Worm (Caenorhabditis elegans) whole organism, late embryonic: ENCODE measurements around the gene syd-1.
A peak's percentile ranks its signal among the peaks of the same experiment; 100 is the strongest.

ENCODE experiments used
- K09A11.1 ChIP-seq: sonication (generic microtip); optimal IDR thresholded peaks from 2 replicates; lab custom pipeline; 2017; ENCODE audit warnings: antibody characterized with exemption, mild to moderate bottlenecking, missing genetic modification characterization, missing compliant biosample characterization; ENCODE audit not compliant: insufficient read depth
- T23F11.4 ChIP-seq: fragments of 200-800 bp; sonication (Bioruptor generic); optimal IDR thresholded peaks from 2 replicates; lab custom pipeline; 2018; ENCODE audit warnings: mild to moderate bottlenecking, missing genetic modification characterization, missing compliant biosample characterization
- Y22D7AL.16 ChIP-seq: sonication (generic microtip); optimal IDR thresholded peaks from 2 replicates; lab custom pipeline; 2016; ENCODE audit warnings: missing genetic modification characterization, missing compliant biosample characterization
- ama-1 ChIP-seq: fragments of 150-350 bp; optimal IDR thresholded peaks from 2 replicates; lab custom pipeline; 2014
- ceh-18 ChIP-seq: sonication (generic microtip); optimal IDR thresholded peaks from 2 replicates; lab custom pipeline; 2016; ENCODE audit warnings: missing genetic modification characterization, missing compliant biosample characterization
- ceh-2 ChIP-seq: sonication (generic microtip); optimal IDR thresholded peaks from 2 replicates; lab custom pipeline; 2016; ENCODE audit warnings: missing genotype, missing genetic modification characterization, missing compliant biosample characterization
- ceh-24 ChIP-seq: sonication (generic microtip); optimal IDR thresholded peaks from 2 replicates; lab custom pipeline; 2016; ENCODE audit warnings: mild to moderate bottlenecking, missing genetic modification characterization, missing compliant biosample characterization
- ceh-30 ChIP-seq: fragments of 150-350 bp; optimal IDR thresholded peaks from 2 replicates; lab custom pipeline; 2014; ENCODE audit warnings: missing biosample characterization, missing genetic modification characterization
- ceh-31 ChIP-seq: sonication (generic microtip); optimal IDR thresholded peaks from 2 replicates; lab custom pipeline; 2016; ENCODE audit warnings: missing genetic modification characterization, missing compliant biosample characterization
- ceh-6 ChIP-seq: fragments of 200-800 bp; sonication (Bioruptor generic); optimal IDR thresholded peaks from 2 replicates; lab custom pipeline; 2018; ENCODE audit warnings: mild to moderate bottlenecking, missing genetic modification characterization, missing compliant biosample characterization
- ceh-9 ChIP-seq: sonication (generic microtip); optimal IDR thresholded peaks from 2 replicates; lab custom pipeline; 2016; ENCODE audit warnings: mild to moderate bottlenecking, missing genetic modification characterization, inconsistent platforms, missing compliant biosample characterization
- dmd-4 ChIP-seq: sonication (generic microtip); optimal IDR thresholded peaks from 2 replicates; lab custom pipeline; 2016; ENCODE audit warnings: borderline replicate concordance, missing genetic modification characterization, missing compliant biosample characterization
- dve-1 ChIP-seq: sonication (generic microtip); optimal IDR thresholded peaks from 2 replicates; lab custom pipeline; 2017; ENCODE audit warnings: antibody characterized with exemption, mild to moderate bottlenecking, missing genetic modification characterization, missing compliant biosample characterization
- elt-2 ChIP-seq: sonication (generic microtip); optimal IDR thresholded peaks from 2 replicates; lab custom pipeline; 2016; ENCODE audit warnings: missing genetic modification reagents, missing genetic modification characterization, missing compliant biosample characterization
- eyg-1 ChIP-seq: sonication (generic microtip); optimal IDR thresholded peaks from 2 replicates; lab custom pipeline; 2016; ENCODE audit warnings: missing genotype, missing genetic modification characterization, missing compliant biosample characterization
- fax-1 ChIP-seq: sonication (generic microtip); optimal IDR thresholded peaks from 2 replicates; lab custom pipeline; 2016; ENCODE audit warnings: missing genotype, missing genetic modification characterization, missing compliant biosample characterization
- hlh-13 ChIP-seq: fragments of 200-800 bp; sonication (Bioruptor generic); optimal IDR thresholded peaks from 2 replicates; lab custom pipeline; 2018; ENCODE audit warnings: mild to moderate bottlenecking, missing genetic modification characterization, missing compliant biosample characterization
- hlh-15 ChIP-seq: sonication (generic microtip); optimal IDR thresholded peaks from 2 replicates; lab custom pipeline; 2016; ENCODE audit warnings: missing genetic modification characterization, missing compliant biosample characterization
- hlh-30 ChIP-seq: sonication (generic microtip); optimal IDR thresholded peaks from 2 replicates; lab custom pipeline; 2017; ENCODE audit warnings: antibody characterized with exemption, missing genetic modification characterization, missing compliant biosample characterization; ENCODE audit not compliant: insufficient read depth
- hlh-6 ChIP-seq: sonication (generic microtip); optimal IDR thresholded peaks from 2 replicates; lab custom pipeline; 2016; ENCODE audit warnings: missing genotype, missing genetic modification characterization, missing compliant biosample characterization
- lim-6 ChIP-seq: sonication (generic microtip); optimal IDR thresholded peaks from 2 replicates; lab custom pipeline; 2016; ENCODE audit warnings: missing genetic modification characterization, missing compliant biosample characterization
- madf-2 ChIP-seq: sonication (generic microtip); optimal IDR thresholded peaks from 2 replicates; lab custom pipeline; 2017; ENCODE audit warnings: missing genetic modification characterization, missing compliant biosample characterization
- nfya-1 ChIP-seq: sonication (generic microtip); optimal IDR thresholded peaks from 2 replicates; lab custom pipeline; 2017; ENCODE audit warnings: missing genetic modification characterization, mild to moderate bottlenecking, missing compliant biosample characterization, antibody characterized with exemption, moderate library complexity
- nhr-11 ChIP-seq: fragments of 150-350 bp; optimal IDR thresholded peaks from 2 replicates; lab custom pipeline; 2014; ENCODE audit warnings: missing biosample characterization, missing genetic modification characterization
- nhr-232 ChIP-seq: sonication (generic microtip); optimal IDR thresholded peaks from 2 replicates; lab custom pipeline; 2016; ENCODE audit warnings: missing genetic modification characterization, missing compliant biosample characterization
- npax-4 ChIP-seq: sonication (generic microtip); optimal IDR thresholded peaks from 2 replicates; lab custom pipeline; 2016; ENCODE audit warnings: missing genetic modification characterization, missing compliant biosample characterization
- odd-2 ChIP-seq: sonication (generic microtip); optimal IDR thresholded peaks from 2 replicates; lab custom pipeline; 2017; ENCODE audit warnings: antibody characterized with exemption, mild to moderate bottlenecking, missing genetic modification characterization, missing compliant biosample characterization
- pat-9 ChIP-seq: fragments of 200-800 bp; sonication (Bioruptor generic); optimal IDR thresholded peaks from 2 replicates; lab custom pipeline; 2018; ENCODE audit warnings: mild to moderate bottlenecking, missing genetic modification characterization, moderate library complexity, missing compliant biosample characterization
- pax-1 ChIP-seq: fragments of 150-350 bp; optimal IDR thresholded peaks from 2 replicates; lab custom pipeline; 2014; ENCODE audit warnings: missing biosample characterization, missing genetic modification characterization
- pha-4 ChIP-seq: fragments of 150-350 bp; optimal IDR thresholded peaks from 2 replicates; lab custom pipeline; 2018; ENCODE audit warnings: missing biosample characterization, missing genetic modification reagents, missing genetic modification characterization
- pros-1 ChIP-seq: fragments of 150-350 bp; optimal IDR thresholded peaks from 2 replicates; lab custom pipeline; 2014; ENCODE audit warnings: missing biosample characterization, missing genetic modification reagents, missing genetic modification characterization
- sdc-2 ChIP-seq: sonication (generic microtip); optimal IDR thresholded peaks from 2 replicates; lab custom pipeline; 2016; ENCODE audit warnings: missing genotype, missing genetic modification characterization, missing compliant biosample characterization
- sox-2 ChIP-seq: fragments of 200-800 bp; sonication (Bioruptor generic); IDR thresholded peaks from 2 replicates; pipeline ENCODE4 v1.3.6; 2022; ENCODE audit warnings: missing genetic modification reagents, missing genetic modification characterization, missing compliant biosample characterization
- syd-9 ChIP-seq: sonication (generic microtip); optimal IDR thresholded peaks from 2 replicates; lab custom pipeline; 2016; ENCODE audit warnings: mild to moderate bottlenecking, missing genetic modification characterization, moderate library complexity, missing compliant biosample characterization
- ttx-3 ChIP-seq: sonication (generic microtip); optimal IDR thresholded peaks from 2 replicates; lab custom pipeline; 2016; ENCODE audit warnings: missing genetic modification reagents, missing genetic modification characterization, missing compliant biosample characterization
- unc-3 ChIP-seq, 2 experiments: fragments of 200-800 bp in 1 of 2; sonication (Bioruptor generic) in 1 of 2; sonication (generic microtip) in 1 of 2; conservative IDR thresholded peaks in 1 of 2; optimal IDR thresholded peaks in 1 of 2; 2 replicates each; pipeline versions ENCODE4 v1.3.6 to Lab custom; 2016 to 2022; ENCODE audit warnings: missing compliant biosample characterization in 2 of 2, missing genetic modification characterization in 2 of 2, missing genetic modification reagents in 1 of 2
- unc-42 ChIP-seq: sonication (generic microtip); optimal IDR thresholded peaks from 2 replicates; lab custom pipeline; 2016; ENCODE audit warnings: missing genotype, missing genetic modification characterization, missing compliant biosample characterization
- unc-86 ChIP-seq: sonication (generic microtip); optimal IDR thresholded peaks from 2 replicates; lab custom pipeline; 2016; ENCODE audit warnings: missing genetic modification characterization, missing compliant biosample characterization
- ztf-16 ChIP-seq: sonication (generic microtip); optimal IDR thresholded peaks from 2 replicates; lab custom pipeline; 2017; ENCODE audit warnings: missing genetic modification characterization, missing compliant biosample characterization

The syd-1 gene

DNA sequence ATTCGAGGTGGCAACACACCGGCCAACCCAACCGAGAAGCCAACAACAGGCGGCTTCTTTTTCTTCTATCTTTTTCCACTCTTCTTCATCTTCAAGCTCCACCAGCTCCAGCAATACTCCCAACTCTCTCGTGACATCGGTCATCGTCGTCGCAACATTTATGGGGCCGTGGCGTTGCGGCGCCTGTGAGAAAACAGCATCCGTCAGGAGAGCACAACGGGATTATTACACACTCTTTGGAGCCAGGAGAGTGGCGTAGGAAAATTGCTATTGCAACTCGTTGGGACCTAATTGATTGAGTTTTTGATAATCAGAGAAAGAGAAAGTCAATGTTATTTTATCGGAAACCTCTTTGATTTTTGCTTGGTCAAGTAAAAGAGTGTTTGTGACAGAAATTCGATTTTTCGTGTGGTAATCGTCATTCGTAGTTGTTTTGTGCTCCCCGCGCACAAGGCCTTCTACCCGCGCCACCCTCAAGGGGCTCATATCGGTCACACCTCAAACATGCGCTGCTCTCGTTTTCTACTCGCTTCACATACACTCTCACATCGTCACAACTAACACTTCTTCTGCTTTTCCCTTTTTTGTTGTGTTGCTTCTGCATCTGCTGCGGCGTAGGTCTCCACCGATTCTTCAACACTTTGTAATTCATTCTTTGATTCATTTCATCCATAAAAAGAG is 45.6 kb upstream of the syd-1 start:
- TF ChIP-seq ceh-30, result no peak
- TF ChIP-seq unc-3 (GFP tag; conservative IDR thresholded peaks at IDR 0.05; lab: Robert Waterston, UW), result no peak
- TF ChIP-seq unc-3 (tag; optimal IDR thresholded peaks at IDR 0.05; lab: Kevin White, UChicago), result no peak
- TF ChIP-seq nfya-1 (tag; lab: Kevin White, UChicago), result no peak
- no peak for TF ChIP-seq hlh-13 (GFP tag; lab: Kevin White, UChicago)
- TF ChIP-seq eyg-1 (tag; lab: Kevin White, UChicago), result no peak
- TF ChIP-seq npax-4 (tag; lab: Kevin White, UChicago), result no peak
- no peak for TF ChIP-seq madf-2
- peak; percentile 1 for TF ChIP-seq pat-9 (tag; lab: Kevin White, UChicago)
- TF ChIP-seq unc-42 (tag; lab: Kevin White, UChicago), result peak; percentile 9
- TF ChIP-seq hlh-30 (tag; lab: Kevin White, UChicago), result no peak
- TF ChIP-seq T23F11.4 (GFP tag; lab: Kevin White, UChicago), result no peak
- TF ChIP-seq ttx-3 (tag; lab: Kevin White, UChicago), result no peak
- TF ChIP-seq K09A11.1 (tag; lab: Kevin White, UChicago), result no peak
- TF ChIP-seq sox-2, result no peak
- no peak for TF ChIP-seq ztf-16 (tag; lab: Kevin White, UChicago)
- peak; percentile 72 for TF ChIP-seq ceh-18 (tag; lab: Kevin White, UChicago)
- no peak for TF ChIP-seq ceh-24 (tag; lab: Kevin White, UChicago)
- TF ChIP-seq, all 69 proteins: peak for 3

DNA sequence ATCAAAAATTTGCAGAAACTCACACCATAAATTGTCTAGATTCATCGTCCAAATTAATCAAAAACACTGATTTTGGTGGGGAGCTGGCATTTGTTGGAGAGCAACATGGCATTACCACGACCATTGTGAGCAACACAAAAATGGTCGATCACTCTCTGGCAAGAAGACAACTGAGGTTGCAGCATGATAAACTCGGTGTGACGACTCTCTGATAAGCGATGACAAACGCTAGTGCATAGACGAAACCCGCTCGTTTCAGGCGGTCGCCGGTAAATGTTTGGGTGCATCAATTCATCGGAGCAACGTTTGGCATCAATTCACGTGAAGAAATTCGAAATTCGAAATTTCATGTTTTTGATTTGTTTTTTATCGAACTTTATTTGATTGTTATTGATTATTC is 44.3 kb upstream of the syd-1 start:
- TF ChIP-seq dve-1 (tag; lab: Kevin White, UChicago), result no peak
- peak; percentile 28 for TF ChIP-seq elt-2 (tag; lab: Kevin White, UChicago)

DNA sequence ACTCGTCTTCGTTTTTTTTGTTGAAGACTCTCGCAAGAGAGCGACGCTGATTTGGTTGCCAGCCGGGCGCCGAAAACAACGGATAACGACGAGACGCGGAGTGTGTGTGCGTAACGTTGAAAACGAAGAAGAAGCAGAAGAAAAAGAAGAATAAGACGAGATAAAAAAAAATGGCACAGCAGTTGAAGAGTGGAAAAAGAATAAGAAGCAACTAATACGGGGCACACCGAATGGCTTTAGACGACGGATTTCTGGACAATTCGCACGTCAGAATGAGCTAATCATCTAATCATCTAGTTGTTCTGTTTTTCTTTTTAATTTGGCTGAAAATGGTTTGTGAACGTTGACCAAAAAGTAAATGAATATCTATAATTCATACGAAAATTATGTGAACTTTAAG is 42.2 kb upstream of the syd-1 start:
- no peak for TF ChIP-seq pax-1 (tag; lab: Kevin White, UChicago)
- TF ChIP-seq madf-2, result no peak
- no peak for TF ChIP-seq Y22D7AL.16
- no peak for TF ChIP-seq pros-1

DNA sequence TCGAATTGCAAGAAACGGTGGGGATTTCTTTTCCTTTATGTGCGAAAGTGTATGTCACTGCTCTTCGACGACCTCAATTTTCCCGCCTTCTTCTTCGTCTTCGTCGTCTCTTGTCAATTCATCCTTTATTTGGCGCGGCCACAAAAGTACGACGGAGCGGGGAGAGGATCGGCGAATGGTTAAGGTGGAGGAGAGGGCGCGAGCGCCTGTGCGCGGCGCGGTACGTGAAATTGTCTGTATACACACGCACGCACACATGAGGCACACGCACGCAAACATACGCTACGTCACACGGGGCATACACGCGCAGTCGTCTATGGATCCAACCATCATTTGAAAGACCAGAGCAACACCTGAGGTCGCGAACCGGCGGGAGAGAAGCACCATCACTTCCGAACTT is 40.6 kb upstream of the syd-1 start:
- no peak for TF ChIP-seq fax-1
- no peak for TF ChIP-seq ttx-3 (tag; lab: Kevin White, UChicago)
- no peak for TF ChIP-seq ceh-2 (tag; lab: Kevin White, UChicago)
- no peak for TF ChIP-seq nhr-11 (tag; lab: Kevin White, UChicago)
- no peak for TF ChIP-seq ceh-24 (tag; lab: Kevin White, UChicago)
- no peak for TF ChIP-seq pax-1 (tag; lab: Kevin White, UChicago)
- no peak for TF ChIP-seq ama-1 (lab: Kevin White, UChicago)
- TF ChIP-seq sdc-2 (tag; lab: Kevin White, UChicago), result no peak
- TF ChIP-seq syd-9, result no peak
- no peak for TF ChIP-seq hlh-6 (tag; lab: Kevin White, UChicago)
- no peak for TF ChIP-seq nfya-1 (tag; lab: Kevin White, UChicago)
- TF ChIP-seq Y22D7AL.16, result no peak
- no peak for TF ChIP-seq eyg-1 (tag; lab: Kevin White, UChicago)
- TF ChIP-seq unc-86, result no peak
- TF ChIP-seq lim-6, result no peak
- TF ChIP-seq ceh-18 (tag; lab: Kevin White, UChicago), result peak; percentile 48
- no peak for TF ChIP-seq nhr-232 (tag; lab: Kevin White, UChicago)
- peak; percentile 39 for TF ChIP-seq dmd-4 (tag; lab: Kevin White, UChicago)
- TF ChIP-seq ceh-6 (GFP tag; lab: Kevin White, UChicago), result peak; percentile 3
- TF ChIP-seq hlh-15 (tag; lab: Kevin White, UChicago), result no peak
- TF ChIP-seq T23F11.4 (GFP tag; lab: Kevin White, UChicago), result no peak
- peak; percentile 39 for TF ChIP-seq ceh-9 (tag; lab: Kevin White, UChicago)
- TF ChIP-seq ceh-31, result peak; percentile 16
- no peak for TF ChIP-seq odd-2 (tag; lab: Kevin White, UChicago)
- no peak for TF ChIP-seq pha-4 (tag; lab: Kevin White, UChicago)
- TF ChIP-seq elt-2 (tag; lab: Kevin White, UChicago), result no peak
